Fruit fly (Drosophila melanogaster) whole organism, embryonic: ENCODE data around the gene Mettl5.

Experiments used
- Antp ChIP-seq: fragments of 200-800 bp; sonication (Bioruptor generic); optimal IDR thresholded peaks from 3 replicates; lab custom pipeline; 2016; ENCODE audit warnings: missing biosample characterization, missing genetic modification characterization
- Asciz ChIP-seq: fragments of 200-800 bp; sonication (Bioruptor generic); optimal IDR thresholded peaks from 2 replicates; lab custom pipeline; 2017; ENCODE audit warnings: missing biosample characterization, mild to moderate bottlenecking, missing genetic modification characterization, missing genetic modification reagents
- Atf-2 ChIP-seq: fragments of 200-800 bp; sonication (Bioruptor generic); optimal IDR thresholded peaks from 2 replicates; lab custom pipeline; 2016; ENCODE audit warnings: missing biosample characterization, missing genetic modification characterization
- Atf3 ChIP-seq: fragments of 200-800 bp; sonication (Bioruptor generic); optimal IDR thresholded peaks from 3 replicates; lab custom pipeline; 2016; ENCODE audit warnings: missing biosample characterization, missing genetic modification characterization
- CG11560 ChIP-seq: fragments of 200-800 bp; sonication (Bioruptor generic); IDR thresholded peaks from 3 replicates; pipeline ENCODE4 v1.3.6; 2022; ENCODE audit warnings: missing biosample characterization, missing genetic modification characterization
- CG12744 ChIP-seq: fragments of 200-800 bp; sonication (Bioruptor generic); optimal IDR thresholded peaks from 2 replicates; lab custom pipeline; 2016; ENCODE audit warnings: missing biosample characterization, missing genetic modification characterization
- CG14860 ChIP-seq: fragments of 200-800 bp; sonication (Bioruptor generic); IDR thresholded peaks from 3 replicates; pipeline ENCODE4 v1.3.6; 2022; ENCODE audit warnings: missing biosample characterization, missing genetic modification characterization; ENCODE audit not compliant: partially characterized antibody
- CG17568 ChIP-seq: fragments of 200-800 bp; sonication (Bioruptor generic); optimal IDR thresholded peaks from 2 replicates; lab custom pipeline; 2018; ENCODE audit warnings: missing biosample characterization, mild to moderate bottlenecking, missing genetic modification characterization, moderate library complexity
- CG17612 ChIP-seq: fragments of 200-800 bp; sonication (Bioruptor generic); IDR thresholded peaks from 2 replicates; pipeline ENCODE4 v1.3.6; 2022; ENCODE audit warnings: missing biosample characterization, missing genetic modification characterization
- CG1792 ChIP-seq: fragments of 200-800 bp; sonication (Bioruptor generic); optimal IDR thresholded peaks from 2 replicates; lab custom pipeline; 2016; ENCODE audit warnings: missing biosample characterization, missing genetic modification characterization
- CG18262 ChIP-seq: fragments of 200-800 bp; optimal IDR thresholded peaks from 3 replicates; lab custom pipeline; 2019; ENCODE audit warnings: missing biosample characterization, mild to moderate bottlenecking, missing genetic modification characterization, moderate library complexity
- CG30431 ChIP-seq: fragments of 200-800 bp; sonication (Bioruptor generic); optimal IDR thresholded peaks from 2 replicates; lab custom pipeline; 2017; ENCODE audit warnings: missing biosample characterization, missing genetic modification characterization
- CG4404 ChIP-seq: fragments of 200-800 bp; sonication (Bioruptor generic); IDR thresholded peaks from 2 replicates; pipeline ENCODE4 v1.3.6; 2022; ENCODE audit warnings: missing biosample characterization, missing genetic modification characterization
- CG4617 ChIP-seq: fragments of 200-800 bp; sonication (Bioruptor generic); optimal IDR thresholded peaks from 3 replicates; lab custom pipeline; 2016; ENCODE audit warnings: missing biosample characterization, missing genetic modification characterization, borderline replicate concordance
- CG5245 ChIP-seq: fragments of 200-800 bp; sonication (Bioruptor generic); optimal IDR thresholded peaks from 3 replicates; lab custom pipeline; 2016; ENCODE audit warnings: missing biosample characterization, missing genetic modification characterization
- CG6813 ChIP-seq: fragments of 200-800 bp; sonication (Bioruptor generic); optimal IDR thresholded peaks from 2 replicates; lab custom pipeline; 2017; ENCODE audit warnings: missing biosample characterization, missing genetic modification characterization, mild to moderate bottlenecking, moderate library complexity, missing genetic modification reagents
- CG7357 ChIP-seq: fragments of 200-800 bp; sonication (Bioruptor generic); IDR thresholded peaks from 3 replicates; pipeline ENCODE4 v1.3.6; 2022; ENCODE audit warnings: missing biosample characterization, missing genetic modification characterization
- CG7786 ChIP-seq: fragments of 200-800 bp; sonication (Bioruptor generic); optimal IDR thresholded peaks from 2 replicates; lab custom pipeline; 2016; ENCODE audit warnings: missing biosample characterization, missing genetic modification characterization
- CG8290 ChIP-seq, 3 experiments: fragments of 200-800 bp; sonication (Bioruptor generic); optimal IDR thresholded peaks; 2 replicates each; lab custom pipeline; 2016 to 2019; ENCODE audit warnings: missing biosample characterization in 3 of 3, missing genetic modification characterization in 3 of 3, mild to moderate bottlenecking in 2 of 3, moderate library complexity in 1 of 3
- CG8478 ChIP-seq: fragments of >200 bp; optimal IDR thresholded peaks from 2 replicates; lab custom pipeline; 2018
- CG8765 ChIP-seq: fragments of 200-800 bp; sonication (Bioruptor generic); IDR thresholded peaks from 2 replicates; pipeline ENCODE4 v1.3.6; 2022; ENCODE audit warnings: missing biosample characterization, missing genetic modification characterization
- CG9609 ChIP-seq: fragments of 200-800 bp; sonication (Bioruptor generic); optimal IDR thresholded peaks from 3 replicates; lab custom pipeline; 2016; ENCODE audit warnings: missing biosample characterization, missing genetic modification characterization
- CG9727 ChIP-seq: fragments of 200-800 bp; sonication (Bioruptor generic); optimal IDR thresholded peaks from 3 replicates; lab custom pipeline; 2017; ENCODE audit warnings: missing biosample characterization, mild to moderate bottlenecking, missing genetic modification characterization
- Doc2 ChIP-seq: fragments of 200-800 bp; sonication (Bioruptor generic); IDR thresholded peaks from 2 replicates; pipeline ENCODE4 v1.3.6; 2022; ENCODE audit warnings: missing biosample characterization, missing genetic modification characterization
- E2f1 ChIP-seq: fragments of 200-800 bp; sonication (Bioruptor generic); IDR thresholded peaks from 2 replicates; pipeline ENCODE4 v1.3.6; 2022; ENCODE audit warnings: missing biosample characterization, missing genetic modification characterization
- Elba2 ChIP-seq: fragments of 200-800 bp; sonication (Bioruptor generic); optimal IDR thresholded peaks from 3 replicates; lab custom pipeline; 2016; ENCODE audit warnings: missing biosample characterization, missing genetic modification characterization
- HLH54F ChIP-seq: fragments of 200-800 bp; sonication (Bioruptor generic); optimal IDR thresholded peaks from 3 replicates; lab custom pipeline; 2016; ENCODE audit warnings: missing biosample characterization, missing genetic modification characterization
- Hand ChIP-seq: fragments of 200-800 bp; sonication (Bioruptor generic); optimal IDR thresholded peaks from 2 replicates; lab custom pipeline; 2017; ENCODE audit warnings: mild to moderate bottlenecking, missing biosample characterization, missing genetic modification reagents, missing genetic modification characterization
- Hmr ChIP-seq: fragments of 200-800 bp; sonication (Bioruptor generic); optimal IDR thresholded peaks from 3 replicates; lab custom pipeline; 2017; ENCODE audit warnings: mild to moderate bottlenecking, missing biosample characterization, missing genetic modification reagents, missing genetic modification characterization
- Hr78 ChIP-seq, 2 experiments: fragments of 200-800 bp in 1 of 2; fragments of >200 bp in 1 of 2; sonication (Bioruptor generic) in 1 of 2; optimal IDR thresholded peaks; 2 replicates each; lab custom pipeline; 2017 to 2019; ENCODE audit warnings: missing biosample characterization in 2 of 2, missing genetic modification characterization in 2 of 2, mild to moderate bottlenecking in 1 of 2, moderate library complexity in 1 of 2
- Med ChIP-seq: fragments of 200-800 bp; sonication (Bioruptor generic); peaks from one replicate; lab custom pipeline; 2016; ENCODE audit warnings: missing biosample characterization, missing genetic modification characterization, mild to moderate bottlenecking, inconsistent platforms, moderate library complexity
- Oli ChIP-seq: fragments of 200-800 bp; sonication (Bioruptor generic); optimal IDR thresholded peaks from 2 replicates; lab custom pipeline; 2018; ENCODE audit warnings: missing biosample characterization, mild to moderate bottlenecking, missing genetic modification characterization, moderate library complexity
- Rfx ChIP-seq: fragments of 200-800 bp; sonication (Bioruptor generic); IDR thresholded peaks from 2 replicates; pipeline ENCODE4 v1.3.6; 2022; ENCODE audit warnings: missing biosample characterization, missing genetic modification characterization
- Tbp ChIP-seq: fragments of >200 bp; optimal IDR thresholded peaks from 2 replicates; lab custom pipeline; 2018; ENCODE audit warnings: missing biosample characterization, missing genetic modification characterization
- Usf ChIP-seq: fragments of 200-800 bp; sonication (Bioruptor generic); optimal IDR thresholded peaks from 2 replicates; lab custom pipeline; 2017; ENCODE audit warnings: missing genotype, missing biosample characterization, missing genetic modification characterization
- abd-A ChIP-seq: fragments of 200-800 bp; sonication (Bioruptor generic); optimal IDR thresholded peaks from 3 replicates; lab custom pipeline; 2019; ENCODE audit warnings: missing biosample characterization, mild to moderate bottlenecking, missing genetic modification characterization, moderate library complexity
- ap ChIP-seq: fragments of 200-800 bp; sonication (Bioruptor generic); IDR thresholded peaks from 2 replicates; pipeline ENCODE4 v1.3.6; 2022; ENCODE audit warnings: missing biosample characterization, missing genetic modification characterization
- cg ChIP-seq: fragments of 200-800 bp; sonication (Bioruptor generic); optimal IDR thresholded peaks from 3 replicates; lab custom pipeline; 2019; ENCODE audit warnings: missing biosample characterization, mild to moderate bottlenecking, missing genetic modification characterization, moderate library complexity
- da ChIP-seq: fragments of 200-800 bp; sonication (Bioruptor generic); optimal IDR thresholded peaks from 2 replicates; lab custom pipeline; 2016; ENCODE audit warnings: missing biosample characterization, missing genetic modification characterization
- danr ChIP-seq: fragments of 200-800 bp; sonication (Bioruptor generic); IDR thresholded peaks from 2 replicates; pipeline ENCODE4 v1.3.6; 2022; ENCODE audit warnings: missing biosample characterization, missing genetic modification characterization
- dimm ChIP-seq: fragments of 200-800 bp; sonication (Bioruptor generic); IDR thresholded peaks from 2 replicates; pipeline ENCODE4 v1.3.6; 2022; ENCODE audit warnings: missing biosample characterization, missing genetic modification characterization
- en ChIP-seq: fragments of 200-800 bp; sonication (Bioruptor generic); optimal IDR thresholded peaks from 2 replicates; lab custom pipeline; 2016; ENCODE audit warnings: missing biosample characterization, missing genetic modification characterization
- fd102C ChIP-seq: fragments of 200-800 bp; sonication (Bioruptor generic); optimal IDR thresholded peaks from 2 replicates; lab custom pipeline; 2018; ENCODE audit warnings: missing biosample characterization, mild to moderate bottlenecking, missing genetic modification characterization, moderate library complexity
- gro ChIP-seq: fragments of 200-800 bp; sonication (Bioruptor generic); optimal IDR thresholded peaks from 2 replicates; lab custom pipeline; 2016; ENCODE audit warnings: missing biosample characterization, missing genetic modification characterization
- her ChIP-seq: fragments of 200-800 bp; sonication (Bioruptor generic); optimal IDR thresholded peaks from 2 replicates; lab custom pipeline; 2016; ENCODE audit warnings: missing biosample characterization, missing genetic modification characterization
- jumu ChIP-seq: fragments of 200-800 bp; sonication (Bioruptor generic); optimal IDR thresholded peaks from 3 replicates; lab custom pipeline; 2016; ENCODE audit warnings: missing biosample characterization, missing genetic modification characterization
- mld ChIP-seq: fragments of 200-800 bp; sonication (Bioruptor generic); IDR thresholded peaks from 3 replicates; pipeline ENCODE4 v1.3.6; 2022; ENCODE audit warnings: missing biosample characterization, missing genetic modification characterization; ENCODE audit not compliant: partially characterized antibody
- nau ChIP-seq: fragments of 200-800 bp; sonication (Bioruptor generic); optimal IDR thresholded peaks from 3 replicates; lab custom pipeline; 2017; ENCODE audit warnings: missing biosample characterization, mild to moderate bottlenecking, missing genetic modification characterization, missing genetic modification reagents
- pfk ChIP-seq: fragments of 200-800 bp; sonication (Bioruptor generic); optimal IDR thresholded peaks from 2 replicates; lab custom pipeline; 2018; ENCODE audit warnings: missing biosample characterization, mild to moderate bottlenecking, missing genetic modification characterization, moderate library complexity
- twi ChIP-seq: fragments of 200-800 bp; optimal IDR thresholded peaks from 2 replicates; lab custom pipeline; 2019; ENCODE audit warnings: missing biosample characterization, mild to moderate bottlenecking, missing genetic modification characterization, moderate library complexity
- wdn ChIP-seq: fragments of 200-800 bp; sonication (Bioruptor generic); IDR thresholded peaks from 2 replicates; pipeline ENCODE4 v1.3.6; 2022; ENCODE audit warnings: missing biosample characterization, missing genetic modification characterization
- yki ChIP-seq: fragments of >200 bp; optimal IDR thresholded peaks from 3 replicates; lab custom pipeline; 2018
- zfh1 ChIP-seq: fragments of 200-800 bp; sonication (Bioruptor generic); IDR thresholded peaks from 3 replicates; pipeline ENCODE4 v1.3.6; 2022; ENCODE audit warnings: missing biosample characterization, missing genetic modification characterization

Gene Mettl5

dm6 chr3L:19294235-19294612, 30.7 kb downstream of the Mettl5 start, which contains the start of gene fal:
Gene fal (plus strand): TSS chr3L:19294564.
- TF ChIP-seq zfh1: no peak
- no peak for TF ChIP-seq Tbp
- no peak for TF ChIP-seq cg (GFP tag; lab: Kevin White, UChicago)
- TF ChIP-seq mld (GFP tag; lab: Robert Waterston, UW): no peak
- TF ChIP-seq twi: no peak
- TF ChIP-seq dimm: no peak
- TF ChIP-seq gro (GFP tag; lab: Kevin White, UChicago): no peak
- no peak for TF ChIP-seq E2f1
- TF ChIP-seq CG4617 (GFP tag; lab: Kevin White, UChicago): no peak
- no peak for TF ChIP-seq jumu
- TF ChIP-seq Oli (tag; lab: Kevin White, UChicago): no peak
- no peak for TF ChIP-seq en
- no peak for TF ChIP-seq Med (GFP tag; lab: Kevin White, UChicago)
- no peak for TF ChIP-seq yki
- no peak for TF ChIP-seq CG7357
- TF ChIP-seq Usf: no peak
- no peak for TF ChIP-seq Doc2 (GFP tag; lab: Robert Waterston, UW)
- no peak for TF ChIP-seq Hand (GFP tag; lab: Kevin White, UChicago)
- peak; percentile 8 for TF ChIP-seq Elba2 (GFP tag; lab: Kevin White, UChicago)
- no peak for TF ChIP-seq CG30431 (GFP tag; lab: Kevin White, UChicago)
- no peak for TF ChIP-seq CG8478
- no peak for TF ChIP-seq CG9609
- no peak for TF ChIP-seq fd102C
- no peak for TF ChIP-seq CG1792 (GFP tag; lab: Kevin White, UChicago)
- TF ChIP-seq CG6813 (GFP tag; lab: Kevin White, UChicago): no peak
- peak; percentile 20 for TF ChIP-seq Atf-2 (GFP tag; lab: Kevin White, UChicago)
- TF ChIP-seq her: no peak
- TF ChIP-seq CG14860 (GFP tag; lab: Robert Waterston, UW): no peak
- TF ChIP-seq CG4404 (GFP tag; lab: Robert Waterston, UW): no peak
- no peak for TF ChIP-seq Atf3 (GFP tag; lab: Kevin White, UChicago)
- no peak for TF ChIP-seq ap (GFP tag; lab: Robert Waterston, UW)
- TF ChIP-seq nau (GFP tag; lab: Kevin White, UChicago): no peak
- no peak for TF ChIP-seq Asciz
- no peak for TF ChIP-seq wdn (GFP tag; lab: Robert Waterston, UW)
- no peak for TF ChIP-seq CG7786 (GFP tag; lab: Kevin White, UChicago)
- TF ChIP-seq da (GFP tag; lab: Kevin White, UChicago): no peak
- no peak for TF ChIP-seq CG9727
- TF ChIP-seq CG17612: 0 out of 2 replicates have a peak, but pooled peaks have one; percentile 4
- TF ChIP-seq abd-A: no peak
- TF ChIP-seq CG12744 (GFP tag; lab: Kevin White, UChicago): no peak
- no peak for TF ChIP-seq Hr78 (GFP tag; optimal IDR thresholded peaks at IDR 0.05; lab: Kevin White, UChicago)
- TF ChIP-seq CG8765 (GFP tag; lab: Robert Waterston, UW): peak; percentile 46; the same call in 1 of the 2 replicates
- no peak for TF ChIP-seq HLH54F (GFP tag; lab: Kevin White, UChicago)
- no peak for TF ChIP-seq CG5245 (GFP tag; lab: Kevin White, UChicago)
- peak; percentile 43 for TF ChIP-seq Antp
- TF ChIP-seq CG11560: peak; percentile 95
- TF ChIP-seq CG17568: no peak
- no peak for TF ChIP-seq CG18262 (tag; lab: Kevin White, UChicago)
- peak; percentile 79 for TF ChIP-seq CG8290 (GFP tag; optimal IDR thresholded peaks at IDR 0.05; lab: Kevin White, UChicago)
- TF ChIP-seq CG8290 (tag; optimal IDR thresholded peaks at IDR 0.05; lab: Kevin White, UChicago): no peak
- TF ChIP-seq Hmr: peak; percentile 62
- TF ChIP-seq danr (GFP tag; lab: Robert Waterston, UW): no peak
- TF ChIP-seq Rfx (GFP tag; lab: Robert Waterston, UW): peak; percentile 50; the same call in 1 of the 2 replicates
- no peak for TF ChIP-seq pfk (GFP tag; lab: Kevin White, UChicago)
